In the genomic region with DNA sequence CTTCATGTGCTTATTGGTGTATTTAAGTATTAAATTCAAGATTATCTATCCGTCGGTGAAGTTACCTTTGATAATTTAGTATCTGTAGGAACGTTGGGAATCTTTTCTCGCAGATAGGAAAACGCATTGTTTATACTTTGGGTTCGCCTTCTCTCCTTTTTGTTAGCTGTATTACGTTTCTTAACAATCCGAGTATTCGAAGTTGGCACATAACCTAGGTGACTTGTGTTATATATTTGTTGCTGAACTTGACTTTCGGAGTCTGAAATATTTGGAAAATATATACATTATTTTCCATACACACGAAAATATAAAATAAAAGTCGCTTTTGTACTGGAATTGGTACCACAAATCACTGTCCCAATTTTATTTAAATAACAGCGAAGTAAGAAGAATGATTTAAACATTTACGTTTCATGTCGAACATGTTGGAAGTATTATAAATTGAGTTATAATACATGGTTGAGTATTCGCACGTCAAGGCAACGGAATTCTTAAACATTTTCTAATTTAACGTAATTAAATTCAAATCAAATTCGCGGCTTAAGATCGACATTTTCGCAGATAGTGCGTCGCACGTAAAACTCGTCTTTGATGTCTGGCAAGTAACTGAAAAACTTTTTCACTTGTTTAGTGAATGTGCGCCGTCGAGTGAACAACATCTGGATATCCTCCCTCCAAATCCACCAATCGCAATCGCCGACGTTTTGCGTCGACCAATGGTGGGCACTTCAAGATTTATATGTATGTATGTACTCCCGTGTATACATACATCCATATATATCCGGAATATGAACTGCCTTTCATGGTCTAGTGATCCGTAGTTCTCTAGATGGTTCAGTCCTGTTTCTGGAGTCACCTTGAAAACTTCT, we compare ENCODE assay signal across 3 fruit fly cellular contexts.
TF ChIP-seq lines count a peak whose summit lies in the region.

A gene (minus strand): TSS at position 588 of the 872 bp plus-strand sequence.

- TF ChIP-seq CTCF in whole organism, embryonic (GFP tag; optimal IDR thresholded peaks at IDR 0.05; lab: Kevin White, UChicago) = no peak

TF ChIP-seq in whole organism, adult, 20 proteins besides CTCF, POLR2A, EP300 and RAD21:
- TF ChIP-seq cic (GFP tag; optimal IDR thresholded peaks at IDR 0.05; lab: Kevin White, UChicago) (no peak), Clk (GFP tag; optimal IDR thresholded peaks at IDR 0.05; lab: Kevin White, UChicago) (no peak), Hr96 (GFP tag; optimal IDR thresholded peaks at IDR 0.05; lab: Kevin White, UChicago) (no peak), kay (GFP tag; lab: Kevin White, UChicago; ENCODE audit: borderline replicate concordance) (peak; percentile 93), CG33017 (tag; optimal IDR thresholded peaks at IDR 0.05; lab: Kevin White, UChicago) (no peak), CG14711 (tag; optimal IDR thresholded peaks at IDR 0.05; lab: Kevin White, UChicago) (no peak), CG7101 (tag; optimal IDR thresholded peaks at IDR 0.05; lab: Kevin White, UChicago) (no peak), CG5204 (GFP tag; optimal IDR thresholded peaks at IDR 0.05; lab: Kevin White, UChicago) (no peak), CG1620 (GFP tag; optimal IDR thresholded peaks at IDR 0.05; lab: Kevin White, UChicago) (no peak)

TF ChIP-seq in whole organism, embryonic, 481 proteins besides CTCF, POLR2A, EP300 and RAD21:
- TF ChIP-seq Lhr (GFP tag; optimal IDR thresholded peaks at IDR 0.05; lab: Kevin White, UChicago) (no peak), CG2199 (GFP tag; IDR thresholded peaks at IDR 0.05; lab: Robert Waterston, UW) (0 out of 3 replicates have a peak, but pooled peaks have one; percentile 51), CG5180 (GFP tag; optimal IDR thresholded peaks at IDR 0.05; lab: Kevin White, UChicago) (peak; percentile 41), hth (optimal IDR thresholded peaks at IDR 0.05; lab: Kevin White, UChicago) (no peak), CG12071 (GFP tag; optimal IDR thresholded peaks at IDR 0.05; lab: Kevin White, UChicago) (no peak), Kr (GFP tag; optimal IDR thresholded peaks at IDR 0.05; lab: Kevin White, UChicago) (no peak), Nf-YC (tag; optimal IDR thresholded peaks at IDR 0.05; lab: Kevin White, UChicago) (peak; percentile 96), zen (tag; optimal IDR thresholded peaks at IDR 0.05; lab: Kevin White, UChicago) (no peak), CG18011 (GFP tag; optimal IDR thresholded peaks at IDR 0.05; lab: Kevin White, UChicago) (no peak), Nf-YB (GFP tag; optimal IDR thresholded peaks at IDR 0.05; lab: Kevin White, UChicago) (peak; percentile 95), seq (GFP tag; IDR thresholded peaks at IDR 0.05; lab: Robert Waterston, UW) (no peak), Jarid2 (GFP tag; optimal IDR thresholded peaks at IDR 0.05; lab: Kevin White, UChicago) (peak; percentile 17), CG42726 (GFP tag; IDR thresholded peaks at IDR 0.05; lab: Robert Waterston, UW; ENCODE audit: partially characterized antibody) (no peak)

TF ChIP-seq in whole organism, prepupa, 60 proteins besides CTCF, POLR2A, EP300 and RAD21:
- TF ChIP-seq CG11762 (GFP tag; optimal IDR thresholded peaks at IDR 0.05; lab: Kevin White, UChicago; ENCODE audit: insufficient read depth) = no peak
- TF ChIP-seq Eip78C (GFP tag; lab: Kevin White, UChicago) = peak; percentile 26
